Worm (Caenorhabditis elegans): Measurements from ENCODE around the gene Y105C5B.15.

The Y105C5B.15 gene

DNA sequence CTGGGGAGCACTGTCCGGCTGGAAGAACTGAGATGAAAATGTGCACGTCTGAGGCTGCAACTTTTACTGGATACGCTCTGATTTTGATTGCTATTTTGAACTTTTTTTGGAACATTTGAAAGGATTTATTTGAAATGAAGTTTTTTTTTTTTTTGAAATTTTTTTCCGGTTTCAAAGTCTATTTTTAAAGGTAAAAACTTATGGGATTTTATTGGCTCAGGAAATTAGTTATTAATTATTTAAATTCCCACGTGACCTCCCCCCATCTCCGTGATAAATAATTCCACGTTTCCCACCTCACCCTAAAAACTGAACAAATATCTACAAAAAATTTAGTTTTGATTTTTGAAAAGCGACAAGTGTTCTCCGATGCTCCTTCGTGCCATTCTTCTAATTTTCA is 12.6 kb downstream of the Y105C5B.15 start, which contains the start of gene Y105C5B.18:
Gene Y105C5B.18 (plus strand): TSS at position 301 of the 400 bp plus-strand sequence.
- TF ChIP-seq nhr-11 (tag; optimal IDR thresholded peaks at IDR 0.05) = no peak

DNA sequence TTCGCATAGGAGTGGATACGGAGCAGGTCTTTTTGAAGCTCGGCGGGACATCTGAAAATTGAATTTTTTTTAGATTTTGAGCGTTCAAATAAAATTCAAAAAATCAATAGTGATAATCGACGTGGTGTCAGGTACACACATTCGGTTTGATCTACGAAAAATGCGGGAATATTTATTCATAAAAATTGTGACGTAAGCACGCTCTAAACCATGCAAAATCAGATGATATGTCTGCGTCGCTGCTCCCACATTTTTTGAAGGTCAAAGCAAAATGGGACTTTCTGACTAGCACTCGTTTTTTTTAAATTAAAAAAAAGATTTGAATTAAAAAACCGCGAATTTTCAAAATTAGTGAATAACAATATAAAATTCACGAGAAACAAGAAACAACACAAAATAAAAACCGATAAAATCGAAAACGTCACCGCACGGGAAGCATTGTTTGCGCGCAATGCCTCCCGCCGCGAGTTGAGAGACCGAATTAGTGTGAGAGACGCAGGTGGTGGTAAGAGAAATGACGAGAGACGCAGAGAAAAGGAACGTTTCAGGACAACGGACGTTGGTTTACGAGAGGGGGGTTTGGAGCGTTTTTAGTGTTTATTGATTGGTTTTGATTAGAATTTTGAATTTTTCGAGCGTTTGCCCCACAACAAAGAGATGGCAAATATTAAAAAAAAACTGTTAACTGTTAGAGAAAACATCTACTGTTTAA is 32.3 kb downstream of the Y105C5B.15 start, which contains the start of gene Y105C5B.19:
Gene Y105C5B.19 (minus strand): TSS at position 51 of the 712 bp plus-strand sequence.
- no peak for TF ChIP-seq unc-3 (GFP tag; conservative IDR thresholded peaks at IDR 0.05)
- TF ChIP-seq unc-3 (tag; optimal IDR thresholded peaks at IDR 0.05) = no peak
- TF ChIP-seq ceh-31 (tag; optimal IDR thresholded peaks at IDR 0.05) = peak; percentile 42
- peak; percentile 72 for TF ChIP-seq nfya-1 (tag; optimal IDR thresholded peaks at IDR 0.05)
- no peak for TF ChIP-seq Y22D7AL.16 (tag; optimal IDR thresholded peaks at IDR 0.05)
- no peak for TF ChIP-seq hlh-30 (tag; optimal IDR thresholded peaks at IDR 0.05; ENCODE audit: insufficient read depth)
- peak; percentile 1 for TF ChIP-seq ceh-2 (tag; optimal IDR thresholded peaks at IDR 0.05)

DNA sequence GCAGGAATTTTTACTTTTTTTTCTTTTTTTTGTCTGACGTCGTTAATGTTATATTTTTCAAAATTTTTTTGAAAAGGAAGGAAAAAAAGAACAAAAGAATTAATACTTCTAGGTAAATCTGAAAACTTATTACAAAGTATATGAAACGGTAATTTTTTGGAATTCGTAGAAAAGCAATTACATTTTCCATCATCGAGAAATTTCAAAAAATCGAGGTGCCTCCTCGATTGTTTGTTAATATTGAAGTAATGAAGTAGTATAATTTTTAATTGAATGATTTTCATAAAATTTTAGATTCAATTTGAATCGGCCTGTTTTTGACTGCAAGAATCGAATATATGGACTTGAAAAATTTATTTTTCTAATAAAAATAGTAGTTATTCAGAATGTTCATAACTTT is 39.7 kb downstream of the Y105C5B.15 start:
- no peak for TF ChIP-seq tbx-2 (tag; optimal IDR thresholded peaks at IDR 0.05)
- TF ChIP-seq C38D4.7 (GFP tag; optimal IDR thresholded peaks at IDR 0.05) = no peak
- no peak for TF ChIP-seq ceh-30 (tag; optimal IDR thresholded peaks at IDR 0.05)
- no peak for TF ChIP-seq dmd-4 (tag; optimal IDR thresholded peaks at IDR 0.05; ENCODE audit: borderline replicate concordance)

DNA sequence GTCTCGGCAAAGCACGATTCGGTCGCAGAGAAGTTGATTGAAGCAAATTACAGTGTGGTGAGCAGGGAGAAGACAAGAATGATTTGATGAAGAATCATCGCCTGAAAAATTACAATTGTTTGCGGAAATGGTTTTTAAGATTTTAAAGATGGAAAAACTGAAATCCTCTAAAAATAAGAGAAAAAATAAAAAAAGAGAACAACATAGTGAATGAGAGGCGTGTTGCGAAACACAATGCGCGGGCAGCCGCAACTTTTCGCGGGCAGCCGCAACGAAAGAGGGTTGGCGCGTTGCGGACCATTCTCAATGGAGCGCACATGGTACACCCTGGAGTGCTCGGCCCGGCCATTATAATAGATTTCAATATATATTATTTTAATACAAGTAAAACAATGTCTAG is 42.8 kb downstream of the Y105C5B.15 start, which contains the start of gene Y105C5B.20:
Gene Y105C5B.20 (minus strand): TSS at position 101 of the 400 bp plus-strand sequence.
- TF ChIP-seq pros-1 (tag; optimal IDR thresholded peaks at IDR 0.05) (no peak), K02D7.2 (tag; optimal IDR thresholded peaks at IDR 0.05) (no peak), ceh-14 (tag; optimal IDR thresholded peaks at IDR 0.05) (no peak), F13H6.1 (tag; optimal IDR thresholded peaks at IDR 0.05) (no peak), ceh-2 (tag; optimal IDR thresholded peaks at IDR 0.05) (no peak), ceh-19 (GFP tag; optimal IDR thresholded peaks at IDR 0.05) (no peak), pag-3 (tag; optimal IDR thresholded peaks at IDR 0.05; ENCODE audit: borderline replicate concordance) (no peak), ceh-24 (tag; optimal IDR thresholded peaks at IDR 0.05) (no peak), sox-2 (GFP tag; IDR thresholded peaks at IDR 0.05) (no peak)

DNA sequence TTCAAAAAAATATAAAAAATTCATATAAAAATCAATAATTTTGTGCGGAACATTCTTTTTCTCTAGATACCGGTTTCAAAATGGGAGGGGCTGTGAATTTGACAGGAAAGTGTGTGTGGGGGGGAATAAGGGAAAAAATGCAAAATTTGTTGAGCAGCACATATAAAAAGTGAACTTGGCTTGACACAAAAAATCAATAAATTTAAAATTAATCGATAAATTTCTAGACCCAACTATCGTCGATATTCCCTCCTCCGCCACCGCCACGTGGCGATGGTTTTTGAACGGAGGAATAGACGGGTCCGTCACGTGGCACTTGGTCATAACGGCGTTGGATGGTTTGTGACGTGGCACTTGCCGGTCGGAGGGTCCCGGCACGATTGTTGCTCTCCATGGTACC is 46.2 kb downstream of the Y105C5B.15 start:
- TF ChIP-seq ceh-48 (tag; optimal IDR thresholded peaks at IDR 0.05) (peak; percentile 7), pqm-1 (tag; optimal IDR thresholded peaks at IDR 0.05) (no peak)

DNA sequence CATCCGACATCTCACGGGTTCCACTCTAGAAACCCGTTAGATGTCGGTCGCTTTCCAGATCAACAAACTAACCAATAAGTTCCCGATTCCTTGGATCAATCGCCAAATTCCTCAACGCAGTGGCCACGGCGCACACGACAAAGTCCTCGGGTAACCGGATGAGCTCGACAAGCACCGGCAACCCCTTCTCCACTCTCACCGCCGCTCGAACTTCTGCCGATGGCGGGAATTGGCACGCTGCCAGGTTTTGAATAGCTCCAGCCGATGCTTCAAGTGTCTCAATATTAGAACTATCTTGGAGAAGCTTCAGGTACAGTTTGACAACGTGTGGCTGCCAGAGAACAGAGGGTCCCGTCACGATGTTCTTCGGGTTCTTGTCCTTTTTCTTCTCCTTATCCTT is 48.0 kb downstream of the Y105C5B.15 start:
- no peak for TF ChIP-seq ref-2 (tag; optimal IDR thresholded peaks at IDR 0.05)
- no peak for TF ChIP-seq ama-1 (optimal IDR thresholded peaks at IDR 0.05)
- TF ChIP-seq hlh-6 (tag; optimal IDR thresholded peaks at IDR 0.05) = no peak
- no peak for TF ChIP-seq ceh-34 (tag; optimal IDR thresholded peaks at IDR 0.05)
- no peak for TF ChIP-seq npax-4 (tag; optimal IDR thresholded peaks at IDR 0.05)
- TF ChIP-seq dve-1 (tag; optimal IDR thresholded peaks at IDR 0.05) = no peak
- no peak for TF ChIP-seq lim-6 (tag; optimal IDR thresholded peaks at IDR 0.05)
- no peak for TF ChIP-seq ceh-24 (tag; optimal IDR thresholded peaks at IDR 0.05)
- no peak for TF ChIP-seq syd-9 (tag; optimal IDR thresholded peaks at IDR 0.05)
- no peak for TF ChIP-seq fkh-10 (GFP tag; optimal IDR thresholded peaks at IDR 0.05)
- TF ChIP-seq eyg-1 (tag; optimal IDR thresholded peaks at IDR 0.05) = no peak
- TF ChIP-seq ahr-1 (tag; optimal IDR thresholded peaks at IDR 0.05) = no peak
- no peak for TF ChIP-seq ets-4 (tag; optimal IDR thresholded peaks at IDR 0.05)
- TF ChIP-seq K09A11.1 (tag; optimal IDR thresholded peaks at IDR 0.05; ENCODE audit: insufficient read depth) = no peak
- no peak for TF ChIP-seq ceh-45 (GFP tag; IDR thresholded peaks at IDR 0.05)
- TF ChIP-seq ceh-14 (tag; optimal IDR thresholded peaks at IDR 0.05) = no peak
- no peak for TF ChIP-seq C38D4.7 (GFP tag; optimal IDR thresholded peaks at IDR 0.05)

Data from whole organism, late embryonic.